Worm (Caenorhabditis elegans): Measurements from ENCODE around the gene gur-5.

Gene gur-5

DNA sequence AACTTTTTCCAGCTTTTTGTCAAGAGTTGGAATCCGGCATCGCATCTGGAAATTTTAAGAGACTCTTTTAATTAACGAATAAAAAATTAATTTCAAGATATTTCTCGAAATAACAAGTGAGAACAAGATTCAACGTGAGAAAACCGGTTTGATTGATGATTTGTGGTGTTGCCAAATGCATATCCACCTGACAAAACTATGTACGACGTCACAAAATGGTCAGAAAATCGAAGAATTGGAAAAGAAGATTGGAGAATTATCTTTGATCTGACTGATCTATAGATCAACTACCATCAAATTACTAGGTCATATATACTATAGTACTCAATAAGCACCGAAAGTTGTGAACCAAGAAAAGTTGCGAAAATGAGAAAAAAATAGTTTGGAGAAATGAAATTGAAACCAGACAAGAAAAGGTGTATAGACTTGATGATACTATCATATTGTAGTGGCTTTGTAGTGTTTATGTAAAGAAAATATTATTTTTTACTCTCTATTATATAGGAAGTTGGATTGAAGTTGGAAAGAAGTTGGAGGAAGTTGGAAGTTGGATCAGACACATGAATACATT is 38.3 kb upstream of the gur-5 start, which contains the start of gene ptr-6 (continued):
- TF ChIP-seq lin-39 (tag; optimal IDR thresholded peaks at IDR 0.05) = no peak

- no peak for TF ChIP-seq ztf-1 (GFP tag; conservative IDR thresholded peaks at IDR 0.05)
- TF ChIP-seq alr-1 (tag; optimal IDR thresholded peaks at IDR 0.05) = no peak
- no peak for TF ChIP-seq sma-3 (GFP tag; optimal IDR thresholded peaks at IDR 0.05)
- TF ChIP-seq snpc-4 (tag; optimal IDR thresholded peaks at IDR 0.05) = no peak
- no peak for TF ChIP-seq nhr-6 (tag; optimal IDR thresholded peaks at IDR 0.05)
- no peak for TF ChIP-seq F13H6.1 (tag; optimal IDR thresholded peaks at IDR 0.05)
- no peak for TF ChIP-seq ZK546.5 (tag; optimal IDR thresholded peaks at IDR 0.05)
- no peak for TF ChIP-seq nhr-21 (tag; optimal IDR thresholded peaks at IDR 0.05)
- no peak for TF ChIP-seq sem-4 (tag; optimal IDR thresholded peaks at IDR 0.05)
- TF ChIP-seq lin-13 (GFP tag; optimal IDR thresholded peaks at IDR 0.05) = no peak
- no peak for TF ChIP-seq lin-11 (tag; optimal IDR thresholded peaks at IDR 0.05)
- TF ChIP-seq unc-39 (tag; optimal IDR thresholded peaks at IDR 0.05) = no peak
- no peak for TF ChIP-seq nhr-23 (tag; optimal IDR thresholded peaks at IDR 0.05)
- no peak for TF ChIP-seq ama-1 (optimal IDR thresholded peaks at IDR 0.05)
- no peak for TF ChIP-seq ceh-16 (tag; optimal IDR thresholded peaks at IDR 0.05)
Observed at ce11 chrII:5255435-5255834, 29.7 kb upstream of the gur-5 start, which contains the start of gene frpr-4. Gene frpr-4, minus strand, starts transcription at chrII:5255535.

DNA sequence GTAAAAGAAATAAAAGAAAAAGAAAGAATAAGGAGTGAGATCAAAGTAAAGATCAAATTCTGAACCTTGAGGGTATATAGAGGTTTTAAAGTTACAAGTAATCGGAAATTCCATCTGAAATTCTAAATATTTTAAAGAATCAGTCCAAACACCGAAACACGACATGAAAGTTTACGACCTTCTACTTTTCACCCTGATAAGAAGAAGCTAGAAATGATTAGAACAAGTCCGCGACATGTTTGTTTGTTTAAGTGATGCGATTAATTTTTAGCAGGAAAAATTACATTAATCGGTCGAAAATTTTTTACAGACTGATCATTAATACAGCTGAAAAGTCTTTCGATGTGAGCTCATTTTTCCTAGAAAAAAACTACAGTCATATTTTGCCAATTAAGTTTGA is 20.5 kb upstream of the gur-5 start:
- TF ChIP-seq sem-4 (tag; optimal IDR thresholded peaks at IDR 0.05) = no peak
- peak; percentile 53 for TF ChIP-seq fos-1 (tag; optimal IDR thresholded peaks at IDR 0.05)
- TF ChIP-seq mdl-1 (tag; optimal IDR thresholded peaks at IDR 0.05) = no peak

- no peak for TF ChIP-seq nhr-11 (tag; optimal IDR thresholded peaks at IDR 0.05)
- no peak for TF ChIP-seq nhr-237 (tag; optimal IDR thresholded peaks at IDR 0.05)
- no peak for TF ChIP-seq nhr-12 (tag; optimal IDR thresholded peaks at IDR 0.05)
Observed at ce11 chrII:5268977-5269376, 16.2 kb upstream of the gur-5 start.

DNA sequence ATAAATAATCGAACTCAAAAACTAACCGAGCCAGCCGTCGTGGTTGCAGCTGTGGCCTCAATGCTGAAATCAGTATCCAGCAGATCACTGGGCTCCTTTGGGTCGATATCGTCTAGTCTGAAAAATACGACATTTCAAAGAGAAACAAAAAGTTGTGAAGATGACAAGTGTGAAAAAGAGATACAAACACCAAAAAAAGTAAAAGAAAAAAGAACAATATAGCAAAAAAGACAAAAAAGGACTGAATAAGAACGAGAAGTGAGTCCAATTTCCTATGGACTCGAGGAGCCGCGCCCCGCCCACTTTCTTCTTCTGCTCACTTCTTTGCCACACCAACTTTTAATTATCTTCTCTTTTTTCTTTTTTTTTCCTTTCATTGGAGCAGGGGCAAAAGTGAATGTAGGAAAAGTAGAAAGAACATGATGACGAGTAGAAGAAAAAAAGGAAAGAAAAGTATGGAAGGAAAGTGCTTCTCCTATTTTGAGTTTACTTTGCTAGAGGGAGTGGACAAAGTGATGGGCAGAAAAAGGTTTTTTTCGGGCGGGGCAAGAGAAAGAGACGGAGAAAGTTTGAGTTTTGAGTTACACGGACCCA is 13.3 kb upstream of the gur-5 start, which contains the start of gene drn-1:
drn-1 (minus strand) TSS at position 117 of the 594 bp plus-strand sequence.
- TF ChIP-seq nhr-6 (tag; optimal IDR thresholded peaks at IDR 0.05) (no peak), sma-3 (GFP tag; optimal IDR thresholded peaks at IDR 0.05) (no peak), mab-5 (tag; optimal IDR thresholded peaks at IDR 0.05) (no peak), nhr-25 (tag; optimal IDR thresholded peaks at IDR 0.05) (no peak), nhr-237 (tag; optimal IDR thresholded peaks at IDR 0.05) (no peak), gmeb-1 (tag; optimal IDR thresholded peaks at IDR 0.05) (no peak), sem-4 (tag; optimal IDR thresholded peaks at IDR 0.05) (no peak), elt-1 (tag; optimal IDR thresholded peaks at IDR 0.05) (no peak), Y55F3AM.14 (GFP tag; optimal IDR thresholded peaks at IDR 0.05) (no peak), elt-3 (tag; optimal IDR thresholded peaks at IDR 0.05) (no peak), zag-1 (tag; optimal IDR thresholded peaks at IDR 0.05) (peak; percentile 16), blmp-1 (tag; optimal IDR thresholded peaks at IDR 0.05; ENCODE audit: insufficient read depth) (no peak), ceh-16 (tag; optimal IDR thresholded peaks at IDR 0.05) (no peak), C34F6.9 (tag; optimal IDR thresholded peaks at IDR 0.05) (peak; percentile 56), unc-62 (GFP tag; optimal IDR thresholded peaks at IDR 0.05) (no peak), egl-27 (tag; optimal IDR thresholded peaks at IDR 0.05) (no peak), mdl-1 (tag; optimal IDR thresholded peaks at IDR 0.05) (peak in 1 of 2 experiments; percentile 7), ztf-4 (tag; optimal IDR thresholded peaks at IDR 0.05) (no peak), ztf-11 (tag; optimal IDR thresholded peaks at IDR 0.05) (no peak), nhr-23 (tag; optimal IDR thresholded peaks at IDR 0.05) (no peak), unc-55 (GFP tag; optimal IDR thresholded peaks at IDR 0.05) (peak; percentile 16), nhr-129 (tag; optimal IDR thresholded peaks at IDR 0.05) (peak; percentile 23), nhr-10 (tag; optimal IDR thresholded peaks at IDR 0.05) (no peak), nhr-11 (tag; optimal IDR thresholded peaks at IDR 0.05) (no peak), ztf-1 (GFP tag; conservative IDR thresholded peaks at IDR 0.05) (no peak), R02D3.7 (tag; optimal IDR thresholded peaks at IDR 0.05) (no peak), peb-1 (tag; optimal IDR thresholded peaks at IDR 0.05) (no peak), lsy-2 (tag; optimal IDR thresholded peaks at IDR 0.05) (peak in 1 of 2 experiments; percentile 13), F13H6.1 (tag; optimal IDR thresholded peaks at IDR 0.05) (no peak), lin-11 (tag; optimal IDR thresholded peaks at IDR 0.05) (no peak), lin-13 (GFP tag; optimal IDR thresholded peaks at IDR 0.05) (no peak), skn-1 (tag; optimal IDR thresholded peaks at IDR 0.05) (no peak), crh-2 (tag; optimal IDR thresholded peaks at IDR 0.05) (peak; percentile 20)
